Worm (Caenorhabditis elegans) whole organism, L4 larva: Measurements from ENCODE around the gene F16G10.3.

Experiments used
- F37D6.2 ChIP-seq: sonication (generic microtip); optimal IDR thresholded peaks from 2 replicates; lab custom pipeline; 2016; ENCODE audit warnings: mild to moderate bottlenecking, missing genetic modification characterization, missing compliant biosample characterization
- ZK337.2 ChIP-seq: fragments of 200-800 bp; sonication (Bioruptor generic); IDR thresholded peaks from 2 replicates; pipeline ENCODE4 v1.3.6; 2022; ENCODE audit warnings: missing genetic modification reagents, missing genetic modification characterization, missing compliant biosample characterization
- ZK546.5 ChIP-seq, 2 experiments: sonication (generic microtip); optimal IDR thresholded peaks; 2 replicates each; lab custom pipeline; 2017; ENCODE audit warnings: missing biosample characterization in 2 of 2, missing genetic modification characterization in 2 of 2
- ama-1 ChIP-seq: fragments of 150-350 bp; optimal IDR thresholded peaks from 2 replicates; lab custom pipeline; 2014; ENCODE audit warnings: inconsistent platforms, mixed read lengths
- daf-19 ChIP-seq: fragments of 200-800 bp; sonication (Bioruptor generic); conservative IDR thresholded peaks from 2 replicates; pipeline ENCODE4 v1.3.6; 2022; ENCODE audit warnings: missing genetic modification characterization, missing compliant biosample characterization
- lin-13 ChIP-seq: fragments of 150-350 bp; optimal IDR thresholded peaks from 2 replicates; lab custom pipeline; 2014; ENCODE audit warnings: missing biosample characterization, missing genetic modification reagents, missing genetic modification characterization
- lir-3 ChIP-seq: sonication (generic microtip); optimal IDR thresholded peaks from 2 replicates; lab custom pipeline; 2016; ENCODE audit warnings: mild to moderate bottlenecking, missing genetic modification characterization, missing compliant biosample characterization
- skn-1 ChIP-seq: fragments of 150-350 bp; optimal IDR thresholded peaks from 2 replicates; lab custom pipeline; 2014; ENCODE audit warnings: missing biosample characterization, missing genetic modification characterization
- snpc-4 ChIP-seq: fragments of 150-350 bp; optimal IDR thresholded peaks from 2 replicates; lab custom pipeline; 2014; ENCODE audit warnings: missing biosample characterization, missing genetic modification characterization

ce11 chrII:2353012-2353411, 19.2 kb upstream of the F16G10.3 start, which contains the start of gene F43C11.3:
- no peak for TF ChIP-seq lin-13 (GFP tag; lab: Kevin White, UChicago)
- TF ChIP-seq daf-19 (GFP tag; lab: Robert Waterston, UW), result no peak
- TF ChIP-seq ZK546.5 (tag; optimal IDR thresholded peaks at IDR 0.05; lab: Kevin White, UChicago), result no peak
- no peak for TF ChIP-seq ZK337.2
- TF ChIP-seq ama-1 (lab: Kevin White, UChicago), result no peak
- TF ChIP-seq F37D6.2 (tag; lab: Kevin White, UChicago), result no peak
- no peak for TF ChIP-seq skn-1 (tag; lab: Kevin White, UChicago)
- no peak for TF ChIP-seq snpc-4 (tag; lab: Kevin White, UChicago)
- no peak for TF ChIP-seq lir-3 (tag; lab: Kevin White, UChicago)
